Worm (Caenorhabditis elegans) whole organism, midembryonic: Measurements from ENCODE around the gene K07E3.2.

Experiments used
- med-1 ChIP-seq: sonication (generic microtip); optimal IDR thresholded peaks from 2 replicates; lab custom pipeline; 2017; ENCODE audit warnings: missing genetic modification characterization, mild to moderate bottlenecking, missing compliant biosample characterization, antibody characterized with exemption, missing genetic modification reagents; ENCODE audit not compliant: insufficient read depth
- ref-1 ChIP-seq: fragments of 200-800 bp; sonication (Bioruptor generic); conservative IDR thresholded peaks from 2 replicates; pipeline ENCODE4 v1.3.6; 2022; ENCODE audit warnings: missing genetic modification reagents, missing genetic modification characterization, missing compliant biosample characterization

DNA sequence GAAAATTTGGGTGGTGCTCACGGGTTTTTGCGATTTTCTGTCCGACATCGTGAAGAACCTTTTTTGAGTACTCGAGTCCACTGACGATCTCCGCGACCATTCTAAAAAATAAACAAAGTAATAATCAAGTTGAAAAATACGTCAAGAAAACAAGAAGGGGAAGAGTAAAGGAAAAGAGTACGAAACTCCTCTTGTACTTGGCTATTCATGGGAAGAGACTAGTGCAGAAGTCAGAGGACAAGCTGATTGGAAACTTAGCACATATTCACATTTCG, 17.7 kb upstream of the K07E3.2 start, which contains the start of gene dao-3:
- TF ChIP-seq ref-1 (GFP tag; lab: Robert Waterston, UW) (no peak), med-1 (GFP tag; lab: Kevin White, UChicago) (no peak)
